Fruit fly (Drosophila melanogaster) whole organism, prepupa: Measurements from ENCODE around the gene TTLL4A.

ENCODE experiments used
- Blimp-1 ChIP-seq: fragments of 200-800 bp; sonication (Bioruptor generic); optimal IDR thresholded peaks from 3 replicates; lab custom pipeline; 2017; ENCODE audit warnings: missing biosample characterization, missing genetic modification characterization, mild to moderate bottlenecking, moderate library complexity, missing genetic modification reagents
- CG10631 ChIP-seq: fragments of 200-800 bp; sonication (Bioruptor generic); optimal IDR thresholded peaks from 2 replicates; lab custom pipeline; 2016; ENCODE audit warnings: missing biosample characterization, missing genetic modification characterization
- CG10669 ChIP-seq: fragments of 200-800 bp; sonication (Bioruptor generic); optimal IDR thresholded peaks from 3 replicates; lab custom pipeline; 2018; ENCODE audit warnings: missing biosample characterization, mild to moderate bottlenecking, missing genetic modification characterization, moderate library complexity
- CG11294 ChIP-seq: fragments of 200-800 bp; sonication (Bioruptor generic); IDR thresholded peaks from 2 replicates; pipeline ENCODE4 v1.3.6; 2022; ENCODE audit warnings: missing biosample characterization, missing genetic modification characterization
- CG11762 ChIP-seq: fragments of 200-800 bp; sonication (Bioruptor generic); optimal IDR thresholded peaks from 3 replicates; lab custom pipeline; 2016; ENCODE audit warnings: missing biosample characterization, missing genetic modification characterization; ENCODE audit not compliant: insufficient read depth
- CG11902 ChIP-seq: fragments of 200-800 bp; sonication (Bioruptor generic); optimal IDR thresholded peaks from 3 replicates; lab custom pipeline; 2016; ENCODE audit warnings: missing biosample characterization, missing genetic modification characterization
- CG15336 ChIP-seq: fragments of 200-800 bp; sonication (Bioruptor generic); IDR thresholded peaks from 2 replicates; pipeline ENCODE4 v1.3.6; 2022; ENCODE audit warnings: missing biosample characterization, missing genetic modification characterization
- CG1621 ChIP-seq: fragments of 200-800 bp; sonication (Bioruptor generic); optimal IDR thresholded peaks from 3 replicates; lab custom pipeline; 2018; ENCODE audit warnings: missing biosample characterization, mild to moderate bottlenecking, missing genetic modification characterization
- CG3032 ChIP-seq: fragments of 200-800 bp; optimal IDR thresholded peaks from 2 replicates; lab custom pipeline; 2019; ENCODE audit warnings: missing biosample characterization, mild to moderate bottlenecking, missing genetic modification characterization, moderate library complexity
- CG32006 ChIP-seq: fragments of 200-800 bp; sonication (Bioruptor generic); optimal IDR thresholded peaks from 3 replicates; lab custom pipeline; 2017; ENCODE audit warnings: missing biosample characterization, mild to moderate bottlenecking, missing genetic modification characterization
- CG34406 ChIP-seq: fragments of 200-800 bp; sonication (Bioruptor generic); optimal IDR thresholded peaks from 3 replicates; lab custom pipeline; 2016; ENCODE audit warnings: missing biosample characterization, missing genetic modification characterization
- CG3919 ChIP-seq: fragments of 200-800 bp; sonication (Bioruptor generic); optimal IDR thresholded peaks from 3 replicates; lab custom pipeline; 2016; ENCODE audit warnings: missing biosample characterization, missing genetic modification characterization
- CG4318 ChIP-seq: fragments of 200-800 bp; sonication (Bioruptor generic); optimal IDR thresholded peaks from 3 replicates; lab custom pipeline; 2017; ENCODE audit warnings: missing biosample characterization, mild to moderate bottlenecking, missing genetic modification characterization
- CG6854 ChIP-seq: fragments of 200-800 bp; sonication (Bioruptor generic); optimal IDR thresholded peaks from 2 replicates; lab custom pipeline; 2017; ENCODE audit warnings: missing biosample characterization, mild to moderate bottlenecking, missing genetic modification characterization
- CG7368 ChIP-seq: fragments of 200-800 bp; sonication (Bioruptor generic); optimal IDR thresholded peaks from 3 replicates; lab custom pipeline; 2016; ENCODE audit warnings: missing biosample characterization, missing genetic modification characterization
- CG8319 ChIP-seq: fragments of 200-800 bp; sonication (Bioruptor generic); optimal IDR thresholded peaks from 3 replicates; lab custom pipeline; 2016; ENCODE audit warnings: missing biosample characterization, missing genetic modification characterization
- CG8632 ChIP-seq: fragments of 200-800 bp; sonication (Bioruptor generic); optimal IDR thresholded peaks from 3 replicates; lab custom pipeline; 2016; ENCODE audit warnings: missing biosample characterization, missing genetic modification characterization
- Eip75B ChIP-seq: fragments of 200-800 bp; sonication (Bioruptor generic); optimal IDR thresholded peaks from 3 replicates; lab custom pipeline; 2016; ENCODE audit warnings: missing biosample characterization, missing genetic modification characterization
- Eip78C ChIP-seq: fragments of 200-800 bp; sonication (Bioruptor generic); peaks from one replicate; lab custom pipeline; 2016; ENCODE audit warnings: missing biosample characterization, missing genetic modification characterization
- Ets21C ChIP-seq: fragments of 200-800 bp; sonication (Bioruptor generic); optimal IDR thresholded peaks from 3 replicates; lab custom pipeline; 2016; ENCODE audit warnings: missing biosample characterization, missing genetic modification characterization
- Ets96B ChIP-seq: fragments of 200-800 bp; optimal IDR thresholded peaks from 2 replicates; lab custom pipeline; 2019; ENCODE audit warnings: missing biosample characterization, mild to moderate bottlenecking, missing genetic modification characterization, moderate library complexity
- Gug ChIP-seq: fragments of 200-800 bp; sonication (Bioruptor generic); IDR thresholded peaks from 2 replicates; pipeline ENCODE4 v1.3.6; 2022; ENCODE audit warnings: missing biosample characterization, missing genetic modification characterization
- Hr38 ChIP-seq: sonication (Bioruptor generic); optimal IDR thresholded peaks from 2 replicates; lab custom pipeline; 2016; ENCODE audit warnings: missing biosample characterization, missing genetic modification characterization
- Hr4 ChIP-seq: fragments of 200-800 bp; sonication (Bioruptor generic); optimal IDR thresholded peaks from 3 replicates; lab custom pipeline; 2016; ENCODE audit warnings: missing biosample characterization, missing genetic modification characterization
- Smox ChIP-seq: fragments of 200-800 bp; sonication (Bioruptor generic); optimal IDR thresholded peaks from 3 replicates; lab custom pipeline; 2016; ENCODE audit warnings: missing biosample characterization, missing genetic modification characterization
- Sox102F ChIP-seq: fragments of 200-800 bp; sonication (Bioruptor generic); optimal IDR thresholded peaks from 2 replicates; lab custom pipeline; 2016; ENCODE audit warnings: missing biosample characterization, mild to moderate bottlenecking, missing genetic modification characterization
- Sox14 ChIP-seq: fragments of 200-800 bp; sonication (Bioruptor generic); optimal IDR thresholded peaks from 3 replicates; lab custom pipeline; 2016; ENCODE audit warnings: missing biosample characterization, missing genetic modification characterization
- Sox15 ChIP-seq: fragments of 200-800 bp; sonication (Bioruptor generic); optimal IDR thresholded peaks from 3 replicates; lab custom pipeline; 2016; ENCODE audit warnings: missing biosample characterization, missing genetic modification characterization
- achi ChIP-seq: fragments of 200-800 bp; sonication (Bioruptor generic); optimal IDR thresholded peaks from 3 replicates; lab custom pipeline; 2016; ENCODE audit warnings: missing biosample characterization, missing genetic modification characterization
- acj6 ChIP-seq: fragments of 200-800 bp; sonication (Bioruptor generic); optimal IDR thresholded peaks from 3 replicates; lab custom pipeline; 2016; ENCODE audit warnings: missing biosample characterization, missing genetic modification characterization
- dac ChIP-seq: fragments of 200-800 bp; sonication (Bioruptor generic); optimal IDR thresholded peaks from 2 replicates; lab custom pipeline; 2017; ENCODE audit warnings: missing biosample characterization, mild to moderate bottlenecking, missing genetic modification characterization
- esn ChIP-seq: fragments of 200-800 bp; sonication (Bioruptor generic); optimal IDR thresholded peaks from 2 replicates; lab custom pipeline; 2016; ENCODE audit warnings: missing biosample characterization, mild to moderate bottlenecking, missing genetic modification characterization, moderate library complexity
- fd59A ChIP-seq: fragments of 200-800 bp; sonication (Bioruptor generic); optimal IDR thresholded peaks from 2 replicates; lab custom pipeline; 2017; ENCODE audit warnings: missing biosample characterization, mild to moderate bottlenecking, missing genetic modification characterization, missing genetic modification reagents
- fkh ChIP-seq: fragments of 200-800 bp; sonication (Bioruptor generic); optimal IDR thresholded peaks from 3 replicates; lab custom pipeline; 2017; ENCODE audit warnings: missing biosample characterization, mild to moderate bottlenecking, missing genetic modification characterization, moderate library complexity
- pdm3 ChIP-seq: fragments of 200-800 bp; sonication (Bioruptor generic); optimal IDR thresholded peaks from 3 replicates; lab custom pipeline; 2016; ENCODE audit warnings: missing biosample characterization, missing genetic modification characterization
- spab ChIP-seq: fragments of 200-800 bp; sonication (Bioruptor generic); optimal IDR thresholded peaks from 2 replicates; lab custom pipeline; 2017; ENCODE audit warnings: missing biosample characterization, mild to moderate bottlenecking, missing genetic modification characterization, missing genetic modification reagents
- topi ChIP-seq: fragments of 200-800 bp; sonication (Bioruptor generic); optimal IDR thresholded peaks from 3 replicates; lab custom pipeline; 2016; ENCODE audit warnings: missing biosample characterization, missing genetic modification characterization
- vri ChIP-seq: fragments of 200-800 bp; sonication (Bioruptor generic); optimal IDR thresholded peaks from 3 replicates; lab custom pipeline; 2016; ENCODE audit warnings: missing biosample characterization, mild to moderate bottlenecking, missing genetic modification characterization

The TTLL4A gene

dm6 chr2L:10967257-10968008, 21.8 kb upstream of the TTLL4A start (continued):
- TF ChIP-seq pdm3 (GFP tag; lab: Kevin White, UChicago) (peak; percentile 2), Smox (GFP tag; lab: Kevin White, UChicago) (peak; percentile 38), CG10669 (peak; percentile 43), Blimp-1 (GFP tag; lab: Kevin White, UChicago) (peak; percentile 99), CG32006 (peak; percentile 54), dac (GFP tag; lab: Kevin White, UChicago) (no peak), CG1621 (peak; percentile 50), spab (GFP tag; lab: Kevin White, UChicago) (peak; percentile 73), CG8319 (GFP tag; lab: Kevin White, UChicago) (no peak), Ets96B (tag; lab: Kevin White, UChicago) (peak; percentile 27), Hr4 (peak; percentile 46), topi (GFP tag; lab: Kevin White, UChicago) (peak; percentile 21), CG7368 (GFP tag; lab: Kevin White, UChicago) (no peak)
- TF ChIP-seq, all 60 proteins: peak for 39

dm6 chr2L:10968009-10968383, 21.2 kb upstream of the TTLL4A start:
- no peak for TF ChIP-seq acj6
- TF ChIP-seq spab (GFP tag; lab: Kevin White, UChicago): no peak
- TF ChIP-seq achi (GFP tag; lab: Kevin White, UChicago): no peak
- no peak for TF ChIP-seq CG34406 (GFP tag; lab: Kevin White, UChicago)
- TF ChIP-seq CG15336 (GFP tag; lab: Robert Waterston, UW): no peak
- TF ChIP-seq Sox102F (GFP tag; lab: Kevin White, UChicago): no peak
- TF ChIP-seq CG10631 (GFP tag; lab: Kevin White, UChicago): no peak
- no peak for TF ChIP-seq CG11294 (GFP tag; lab: Robert Waterston, UW)
- no peak for TF ChIP-seq CG11762 (GFP tag; lab: Kevin White, UChicago)
- TF ChIP-seq Ets21C (GFP tag; lab: Kevin White, UChicago): no peak

- TF ChIP-seq esn (GFP tag; lab: Kevin White, UChicago): peak; percentile 3
- TF ChIP-seq CG8632: no peak
- TF ChIP-seq Sox102F (GFP tag; lab: Kevin White, UChicago): no peak
- no peak for TF ChIP-seq Eip75B
- TF ChIP-seq CG3919 (GFP tag; lab: Kevin White, UChicago): no peak
- no peak for TF ChIP-seq Hr38
- TF ChIP-seq pdm3 (GFP tag; lab: Kevin White, UChicago): no peak
- no peak for TF ChIP-seq CG7368 (GFP tag; lab: Kevin White, UChicago)
- no peak for TF ChIP-seq dac (GFP tag; lab: Kevin White, UChicago)
- TF ChIP-seq Blimp-1 (GFP tag; lab: Kevin White, UChicago): no peak
- TF ChIP-seq CG4318 (GFP tag; lab: Kevin White, UChicago): no peak
- TF ChIP-seq CG3032 (tag; lab: Kevin White, UChicago): peak; percentile 7
- no peak for TF ChIP-seq Hr4
- TF ChIP-seq Gug: no peak
- TF ChIP-seq Sox14: peak; percentile 14
- peak; percentile 62 for TF ChIP-seq vri (GFP tag; lab: Kevin White, UChicago)
- no peak for TF ChIP-seq CG6854 (GFP tag; lab: Kevin White, UChicago)
- TF ChIP-seq fd59A (GFP tag; lab: Kevin White, UChicago): no peak
- no peak for TF ChIP-seq Ets21C (GFP tag; lab: Kevin White, UChicago)
- TF ChIP-seq Sox15 (GFP tag; lab: Kevin White, UChicago): no peak
- no peak for TF ChIP-seq Ets96B (tag; lab: Kevin White, UChicago)
- peak; percentile 75 for TF ChIP-seq Eip78C (GFP tag; lab: Kevin White, UChicago)
- TF ChIP-seq CG11902 (GFP tag; lab: Kevin White, UChicago): no peak
- TF ChIP-seq fkh (GFP tag; lab: Kevin White, UChicago): peak; percentile 95
Observed at dm6 chr2L:10970134-10970533, 19.1 kb upstream of the TTLL4A start, which contains the start of the genes Tmem214 and YL-1. Gene Tmem214 (minus strand): TSS chr2L:10970275. Gene YL-1 (plus strand): TSS chr2L:10970443.
